Worm (Caenorhabditis elegans) whole organism, late embryonic: ENCODE data around the gene prdx-6.

ENCODE experiments used
- F13H6.1 ChIP-seq: sonication (generic microtip); optimal IDR thresholded peaks from 2 replicates; lab custom pipeline; 2016; ENCODE audit warnings: missing genetic modification characterization, missing compliant biosample characterization
- K02D7.2 ChIP-seq: sonication (generic microtip); optimal IDR thresholded peaks from 2 replicates; lab custom pipeline; 2017; ENCODE audit warnings: mild to moderate bottlenecking, missing genetic modification characterization, missing compliant biosample characterization
- ahr-1 ChIP-seq: sonication (generic microtip); optimal IDR thresholded peaks from 2 replicates; lab custom pipeline; 2016; ENCODE audit warnings: missing genetic modification characterization, missing compliant biosample characterization
- ceh-22 ChIP-seq: sonication (generic microtip); optimal IDR thresholded peaks from 2 replicates; lab custom pipeline; 2017; ENCODE audit warnings: missing biosample characterization, missing genetic modification characterization
- ceh-31 ChIP-seq: sonication (generic microtip); optimal IDR thresholded peaks from 2 replicates; lab custom pipeline; 2016; ENCODE audit warnings: missing genetic modification characterization, missing compliant biosample characterization
- ceh-45 ChIP-seq: fragments of 200-800 bp; sonication (Bioruptor generic); IDR thresholded peaks from 2 replicates; pipeline ENCODE4 v1.3.6; 2022; ENCODE audit warnings: missing genetic modification reagents, missing genetic modification characterization, missing compliant biosample characterization
- ceh-48 ChIP-seq: sonication (generic microtip); optimal IDR thresholded peaks from 2 replicates; lab custom pipeline; 2016; ENCODE audit warnings: missing genetic modification characterization, inconsistent platforms, missing compliant biosample characterization
- ceh-6 ChIP-seq: fragments of 200-800 bp; sonication (Bioruptor generic); optimal IDR thresholded peaks from 2 replicates; lab custom pipeline; 2018; ENCODE audit warnings: mild to moderate bottlenecking, missing genetic modification characterization, missing compliant biosample characterization
- dmd-4 ChIP-seq: sonication (generic microtip); optimal IDR thresholded peaks from 2 replicates; lab custom pipeline; 2016; ENCODE audit warnings: borderline replicate concordance, missing genetic modification characterization, missing compliant biosample characterization
- dve-1 ChIP-seq: sonication (generic microtip); optimal IDR thresholded peaks from 2 replicates; lab custom pipeline; 2017; ENCODE audit warnings: antibody characterized with exemption, mild to moderate bottlenecking, missing genetic modification characterization, missing compliant biosample characterization
- elt-2 ChIP-seq: sonication (generic microtip); optimal IDR thresholded peaks from 2 replicates; lab custom pipeline; 2016; ENCODE audit warnings: missing genetic modification reagents, missing genetic modification characterization, missing compliant biosample characterization
- ets-4 ChIP-seq: sonication (generic microtip); optimal IDR thresholded peaks from 2 replicates; lab custom pipeline; 2016; ENCODE audit warnings: missing genetic modification characterization, missing compliant biosample characterization
- eyg-1 ChIP-seq: sonication (generic microtip); optimal IDR thresholded peaks from 2 replicates; lab custom pipeline; 2016; ENCODE audit warnings: missing genotype, missing genetic modification characterization, missing compliant biosample characterization
- fax-1 ChIP-seq: sonication (generic microtip); optimal IDR thresholded peaks from 2 replicates; lab custom pipeline; 2016; ENCODE audit warnings: missing genotype, missing genetic modification characterization, missing compliant biosample characterization
- fkh-10 ChIP-seq: fragments of 150-350 bp; optimal IDR thresholded peaks from 2 replicates; lab custom pipeline; 2014; ENCODE audit warnings: missing biosample characterization, missing genetic modification reagents, missing genetic modification characterization
- fkh-6 ChIP-seq: sonication (generic microtip); optimal IDR thresholded peaks from 2 replicates; lab custom pipeline; 2016; ENCODE audit warnings: missing genetic modification characterization, missing compliant biosample characterization
- gmeb-2 ChIP-seq: sonication (generic microtip); optimal IDR thresholded peaks from 2 replicates; lab custom pipeline; 2016; ENCODE audit warnings: missing genetic modification characterization, inconsistent platforms, missing compliant biosample characterization
- hlh-15 ChIP-seq: sonication (generic microtip); optimal IDR thresholded peaks from 2 replicates; lab custom pipeline; 2016; ENCODE audit warnings: missing genetic modification characterization, missing compliant biosample characterization
- hlh-30 ChIP-seq: sonication (generic microtip); optimal IDR thresholded peaks from 2 replicates; lab custom pipeline; 2017; ENCODE audit warnings: antibody characterized with exemption, missing genetic modification characterization, missing compliant biosample characterization; ENCODE audit not compliant: insufficient read depth
- hlh-6 ChIP-seq: sonication (generic microtip); optimal IDR thresholded peaks from 2 replicates; lab custom pipeline; 2016; ENCODE audit warnings: missing genotype, missing genetic modification characterization, missing compliant biosample characterization
- lim-6 ChIP-seq: sonication (generic microtip); optimal IDR thresholded peaks from 2 replicates; lab custom pipeline; 2016; ENCODE audit warnings: missing genetic modification characterization, missing compliant biosample characterization
- madf-2 ChIP-seq: sonication (generic microtip); optimal IDR thresholded peaks from 2 replicates; lab custom pipeline; 2017; ENCODE audit warnings: missing genetic modification characterization, missing compliant biosample characterization
- nfya-1 ChIP-seq: sonication (generic microtip); optimal IDR thresholded peaks from 2 replicates; lab custom pipeline; 2017; ENCODE audit warnings: missing genetic modification characterization, mild to moderate bottlenecking, missing compliant biosample characterization, antibody characterized with exemption, moderate library complexity
- nhr-11 ChIP-seq: fragments of 150-350 bp; optimal IDR thresholded peaks from 2 replicates; lab custom pipeline; 2014; ENCODE audit warnings: missing biosample characterization, missing genetic modification characterization
- npax-4 ChIP-seq: sonication (generic microtip); optimal IDR thresholded peaks from 2 replicates; lab custom pipeline; 2016; ENCODE audit warnings: missing genetic modification characterization, missing compliant biosample characterization
- odd-2 ChIP-seq: sonication (generic microtip); optimal IDR thresholded peaks from 2 replicates; lab custom pipeline; 2017; ENCODE audit warnings: antibody characterized with exemption, mild to moderate bottlenecking, missing genetic modification characterization, missing compliant biosample characterization
- pag-3 ChIP-seq: sonication (generic microtip); optimal IDR thresholded peaks from 2 replicates; lab custom pipeline; 2016; ENCODE audit warnings: missing compliant biosample characterization, missing genetic modification characterization, borderline replicate concordance
- pat-9 ChIP-seq: fragments of 200-800 bp; sonication (Bioruptor generic); optimal IDR thresholded peaks from 2 replicates; lab custom pipeline; 2018; ENCODE audit warnings: mild to moderate bottlenecking, missing genetic modification characterization, moderate library complexity, missing compliant biosample characterization
- pha-2 ChIP-seq: sonication (generic microtip); optimal IDR thresholded peaks from 2 replicates; lab custom pipeline; 2017; ENCODE audit warnings: mild to moderate bottlenecking, missing genetic modification characterization, missing compliant biosample characterization
- pha-4 ChIP-seq: fragments of 150-350 bp; optimal IDR thresholded peaks from 2 replicates; lab custom pipeline; 2018; ENCODE audit warnings: missing biosample characterization, missing genetic modification reagents, missing genetic modification characterization
- pqm-1 ChIP-seq: sonication (generic microtip); optimal IDR thresholded peaks from 2 replicates; lab custom pipeline; 2016; ENCODE audit warnings: missing genetic modification characterization, missing compliant biosample characterization
- pros-1 ChIP-seq: fragments of 150-350 bp; optimal IDR thresholded peaks from 2 replicates; lab custom pipeline; 2014; ENCODE audit warnings: missing biosample characterization, missing genetic modification reagents, missing genetic modification characterization
- ref-2 ChIP-seq: sonication (generic microtip); optimal IDR thresholded peaks from 2 replicates; lab custom pipeline; 2016; ENCODE audit warnings: missing genetic modification characterization, missing compliant biosample characterization
- sdc-2 ChIP-seq: sonication (generic microtip); optimal IDR thresholded peaks from 2 replicates; lab custom pipeline; 2016; ENCODE audit warnings: missing genotype, missing genetic modification characterization, missing compliant biosample characterization
- sox-2 ChIP-seq: fragments of 200-800 bp; sonication (Bioruptor generic); IDR thresholded peaks from 2 replicates; pipeline ENCODE4 v1.3.6; 2022; ENCODE audit warnings: missing genetic modification reagents, missing genetic modification characterization, missing compliant biosample characterization
- syd-9 ChIP-seq: sonication (generic microtip); optimal IDR thresholded peaks from 2 replicates; lab custom pipeline; 2016; ENCODE audit warnings: mild to moderate bottlenecking, missing genetic modification characterization, moderate library complexity, missing compliant biosample characterization
- tbx-2 ChIP-seq: sonication (generic microtip); optimal IDR thresholded peaks from 2 replicates; lab custom pipeline; 2016; ENCODE audit warnings: missing genetic modification characterization, missing compliant biosample characterization
- unc-42 ChIP-seq: sonication (generic microtip); optimal IDR thresholded peaks from 2 replicates; lab custom pipeline; 2016; ENCODE audit warnings: missing genotype, missing genetic modification characterization, missing compliant biosample characterization
- unc-55 ChIP-seq: sonication (generic microtip); optimal IDR thresholded peaks from 2 replicates; lab custom pipeline; 2017; ENCODE audit warnings: missing biosample characterization, missing genetic modification reagents, missing genetic modification characterization
- zip-5 ChIP-seq: sonication (generic microtip); optimal IDR thresholded peaks from 2 replicates; lab custom pipeline; 2016; ENCODE audit warnings: missing genetic modification characterization, missing compliant biosample characterization
- ztf-16 ChIP-seq: sonication (generic microtip); optimal IDR thresholded peaks from 2 replicates; lab custom pipeline; 2017; ENCODE audit warnings: missing genetic modification characterization, missing compliant biosample characterization

Gene prdx-6

DNA sequence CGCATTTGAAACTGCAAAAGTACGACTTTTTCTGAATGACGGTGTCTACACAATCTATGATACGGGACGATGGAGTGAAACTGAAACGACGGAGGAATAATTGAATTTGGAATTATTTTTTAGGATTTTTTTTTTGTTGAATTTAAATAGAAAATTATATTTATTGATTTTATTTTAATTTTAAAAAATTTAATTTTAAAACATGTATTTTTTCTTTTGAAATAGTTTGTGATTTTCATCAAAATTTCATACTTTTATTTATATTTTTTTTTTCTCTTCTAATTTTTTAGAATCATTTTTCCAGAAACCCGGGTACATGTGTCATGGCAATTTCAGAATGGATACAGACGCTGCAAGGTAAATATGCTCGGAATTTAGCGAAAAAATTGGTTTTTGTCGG, 10.5 kb upstream of the prdx-6 start, which contains the start of gene Y38C1AA.1:
Y38C1AA.1 (plus strand) TSS at position 301 of the 400 bp plus-strand sequence.
- TF ChIP-seq pag-3 (tag; lab: Kevin White, UChicago) (no peak), fax-1 (tag; lab: Kevin White, UChicago) (no peak), madf-2 (no peak), gmeb-2 (no peak), F13H6.1 (tag; lab: Kevin White, UChicago) (no peak), pqm-1 (tag; lab: Kevin White, UChicago) (no peak), fkh-6 (tag; lab: Kevin White, UChicago) (no peak), pat-9 (no peak), hlh-15 (tag; lab: Kevin White, UChicago) (no peak), hlh-30 (tag; lab: Kevin White, UChicago) (no peak), zip-5 (tag; lab: Kevin White, UChicago) (no peak), ets-4 (tag; lab: Kevin White, UChicago) (no peak), elt-2 (tag; lab: Kevin White, UChicago) (no peak), hlh-6 (no peak), unc-55 (GFP tag; lab: Kevin White, UChicago) (no peak)

DNA sequence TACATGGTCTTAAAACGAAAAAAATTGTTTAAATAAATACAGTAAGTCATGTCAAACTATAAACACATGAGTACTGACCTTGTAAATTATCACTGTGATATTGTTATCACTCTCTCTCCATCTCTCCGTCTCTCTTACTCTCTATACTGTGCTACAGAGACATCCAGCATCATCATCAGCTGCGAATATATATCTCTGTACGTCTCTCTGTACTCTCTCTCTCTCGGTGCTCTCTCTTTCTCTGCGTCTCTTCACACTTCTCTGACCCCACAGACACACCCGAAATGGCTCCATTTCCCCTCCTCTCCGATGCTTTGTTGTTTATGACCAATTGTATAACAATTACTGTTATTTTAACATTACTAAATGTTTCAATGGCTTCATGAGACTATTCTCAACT, 7.8 kb upstream of the prdx-6 start:
- peak; percentile 44 for TF ChIP-seq unc-42 (tag; lab: Kevin White, UChicago)
- TF ChIP-seq nfya-1 (tag; lab: Kevin White, UChicago), result peak; percentile 46
- peak; percentile 67 for TF ChIP-seq elt-2 (tag; lab: Kevin White, UChicago)
- TF ChIP-seq ceh-31 (tag; lab: Kevin White, UChicago), result peak; percentile 33
- no peak for TF ChIP-seq dmd-4 (tag; lab: Kevin White, UChicago)
- no peak for TF ChIP-seq ztf-16 (tag; lab: Kevin White, UChicago)
- no peak for TF ChIP-seq ref-2 (tag; lab: Kevin White, UChicago)
- peak; percentile 66 for TF ChIP-seq unc-55 (GFP tag; lab: Kevin White, UChicago)
- no peak for TF ChIP-seq ceh-48
- peak; percentile 3 for TF ChIP-seq syd-9 (tag; lab: Kevin White, UChicago)
- peak; percentile 62 for TF ChIP-seq tbx-2 (tag; lab: Kevin White, UChicago)
- TF ChIP-seq odd-2, result no peak
- TF ChIP-seq fkh-6 (tag; lab: Kevin White, UChicago), result no peak
- TF ChIP-seq pros-1, result no peak
- TF ChIP-seq hlh-6, result no peak

- TF ChIP-seq pha-2 (tag; lab: Kevin White, UChicago) (no peak), pha-4 (tag; lab: Kevin White, UChicago) (no peak), lim-6 (tag; lab: Kevin White, UChicago) (no peak), dve-1 (tag; lab: Kevin White, UChicago) (no peak), fkh-10 (no peak)
Measured at ce11 chrIV:231673-232072, 13.3 kb downstream of the prdx-6 start, which contains the start of gene gtf-2H1. Gene gtf-2H1, minus strand, starts transcription at chrIV:231773.

- no peak for TF ChIP-seq K02D7.2 (tag; lab: Kevin White, UChicago)
- no peak for TF ChIP-seq npax-4 (tag; lab: Kevin White, UChicago)
- no peak for TF ChIP-seq ahr-1 (tag; lab: Kevin White, UChicago)
- no peak for TF ChIP-seq ceh-45 (GFP tag; lab: Robert Waterston, UW)
- TF ChIP-seq sdc-2 (tag; lab: Kevin White, UChicago), result no peak
- TF ChIP-seq nhr-11 (tag; lab: Kevin White, UChicago), result no peak
- TF ChIP-seq ceh-6 (GFP tag; lab: Kevin White, UChicago), result no peak
- no peak for TF ChIP-seq ceh-22 (tag; lab: Kevin White, UChicago)
- no peak for TF ChIP-seq sox-2 (GFP tag; lab: Robert Waterston, UW)
- no peak for TF ChIP-seq eyg-1
- TF ChIP-seq, all 69 proteins: peak for 0
Measured at ce11 chrIV:236138-236537, 17.8 kb downstream of the prdx-6 start.
